Worm (Caenorhabditis elegans) whole organism, L3 larva: ENCODE results near the gene K02E2.6.

Experiments
- ama-1 ChIP-seq: fragments of 150-350 bp; optimal IDR thresholded peaks from 2 replicates; lab custom pipeline; 2018
- egl-27 ChIP-seq: sonication (generic microtip); optimal IDR thresholded peaks from 4 replicates; lab custom pipeline; 2017; ENCODE audit warnings: missing biosample characterization, missing genetic modification reagents, missing genetic modification characterization
- lin-39 ChIP-seq: fragments of 150-350 bp; optimal IDR thresholded peaks from 2 replicates; lab custom pipeline; 2018; ENCODE audit warnings: missing biosample characterization, missing genetic modification reagents, missing genetic modification characterization
- mml-1 ChIP-seq: fragments of 150-350 bp; sonication (generic microtip); optimal IDR thresholded peaks from 3 replicates; lab custom pipeline; 2014; ENCODE audit warnings: missing biosample characterization, missing genetic modification characterization
- nhr-11 ChIP-seq: fragments of 150-350 bp; optimal IDR thresholded peaks from 2 replicates; lab custom pipeline; 2014; ENCODE audit warnings: missing biosample characterization, missing genetic modification characterization
- nhr-28 ChIP-seq: fragments of 150-350 bp; optimal IDR thresholded peaks from 2 replicates; lab custom pipeline; 2014; ENCODE audit warnings: missing biosample characterization, missing genetic modification characterization

DNA sequence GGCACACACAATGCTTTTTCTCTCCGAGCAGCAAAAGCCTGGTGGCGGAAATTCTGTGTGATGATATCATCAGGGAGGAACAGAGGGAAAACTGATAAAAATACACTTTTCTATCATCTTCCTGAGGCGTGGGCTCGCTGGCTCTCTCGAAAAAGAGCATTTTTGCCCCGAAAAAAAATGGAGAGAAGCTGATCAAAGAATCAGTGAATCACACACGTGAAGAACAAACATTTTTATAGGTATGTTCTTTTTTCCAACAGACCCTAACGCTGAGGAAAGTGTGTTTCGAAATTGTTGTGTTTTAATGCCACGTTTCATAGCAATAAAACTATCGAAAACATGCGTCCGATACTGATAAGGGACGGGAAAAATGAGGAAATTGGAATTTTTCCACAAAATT, 36.4 kb downstream of the K02E2.6 start:
- no peak for TF ChIP-seq ama-1 (lab: Kevin White, UChicago)
- no peak for TF ChIP-seq mml-1 (tag; lab: Kevin White, UChicago)
- peak; percentile 28 for TF ChIP-seq lin-39 (tag; lab: Kevin White, UChicago)
- TF ChIP-seq egl-27 = no peak
- no peak for TF ChIP-seq nhr-28 (tag; lab: Kevin White, UChicago)
- no peak for TF ChIP-seq nhr-11 (tag; lab: Kevin White, UChicago)
